Worm (Caenorhabditis elegans): Measurements from ENCODE around the gene rol-3.

rol-3 gene

DNA sequence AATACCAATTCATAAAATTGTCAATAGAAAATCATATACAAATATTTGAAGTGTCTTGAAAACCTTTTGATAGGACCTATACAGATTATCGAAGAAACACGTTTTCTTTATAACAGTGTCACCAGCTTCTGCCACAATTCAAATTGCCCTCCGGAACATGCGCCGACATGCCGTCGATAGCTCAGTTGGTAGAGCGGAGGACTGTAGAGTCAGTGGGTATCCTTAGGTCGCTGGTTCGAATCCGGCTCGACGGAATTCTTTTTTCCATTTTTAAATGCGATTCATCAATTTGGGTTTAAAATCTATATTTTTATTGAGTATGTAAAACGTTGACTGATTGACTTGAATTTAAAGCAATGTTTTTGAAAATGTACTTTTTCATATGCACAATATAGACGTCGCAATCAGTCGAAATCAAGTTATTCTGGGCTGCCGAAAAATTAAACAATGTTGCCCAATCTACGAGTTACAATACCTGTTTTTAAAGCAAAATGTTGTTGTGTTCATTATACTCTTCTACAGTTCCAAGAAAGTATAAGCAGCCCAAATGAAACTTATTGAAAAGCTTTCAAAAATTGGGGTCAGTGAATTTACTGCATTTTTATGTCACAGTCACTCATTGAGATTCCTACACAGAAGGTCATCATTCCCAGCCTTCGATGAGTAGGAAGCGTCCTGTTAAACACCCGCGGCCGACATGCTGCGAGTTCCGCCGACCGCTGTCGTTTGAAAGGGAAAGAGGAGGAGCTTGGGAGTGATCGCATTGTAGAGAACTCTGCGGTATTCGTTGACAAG lies 9.3 kb upstream of the rol-3 start (continued):
- TF ChIP-seq elt-2 (tag; optimal IDR thresholded peaks at IDR 0.05): peak; percentile 90
- no peak for TF ChIP-seq nhr-28 (tag; optimal IDR thresholded peaks at IDR 0.05)
- TF ChIP-seq nhr-84 (tag; optimal IDR thresholded peaks at IDR 0.05): no peak
- peak; percentile 92 for TF ChIP-seq nhr-85 (tag)
- peak; percentile 81 for TF ChIP-seq lin-39 (tag; optimal IDR thresholded peaks at IDR 0.05)
- no peak for TF ChIP-seq tlp-1 (tag; optimal IDR thresholded peaks at IDR 0.05)
- no peak for TF ChIP-seq fkh-8 (tag; optimal IDR thresholded peaks at IDR 0.05)
- TF ChIP-seq nhr-76 (tag; optimal IDR thresholded peaks at IDR 0.05): peak; percentile 6
- TF ChIP-seq nhr-71 (tag; optimal IDR thresholded peaks at IDR 0.05): peak; percentile 90
- TF ChIP-seq aly-2 (tag; optimal IDR thresholded peaks at IDR 0.05): peak; percentile 73
- TF ChIP-seq nhr-11 (tag; optimal IDR thresholded peaks at IDR 0.05): no peak
- TF ChIP-seq pag-3 (tag; optimal IDR thresholded peaks at IDR 0.05; ENCODE audit: borderline replicate concordance, insufficient read depth): no peak
- TF ChIP-seq snu-23 (GFP tag; optimal IDR thresholded peaks at IDR 0.05): peak; percentile 81
- TF ChIP-seq grh-1 (GFP tag; IDR thresholded peaks at IDR 0.05): peak; percentile 66; the same call in 1 of the 2 replicates
- TF ChIP-seq dpl-1 (GFP tag; optimal IDR thresholded peaks at IDR 0.05): peak in 2 of 3 experiments; percentile 19 to 24
- peak in 1 of 2 experiments; percentile 62 for TF ChIP-seq lin-35 (GFP tag; optimal IDR thresholded peaks at IDR 0.05)
- peak; percentile 95 for TF ChIP-seq rnt-1 (tag; optimal IDR thresholded peaks at IDR 0.05)
- TF ChIP-seq C34B4.2 (tag; optimal IDR thresholded peaks at IDR 0.05): no peak
- TF ChIP-seq irx-1 (tag; optimal IDR thresholded peaks at IDR 0.05): peak; percentile 66
- no peak for TF ChIP-seq ceh-88 (GFP tag; IDR thresholded peaks at IDR 0.05)
- no peak for TF ChIP-seq sox-4 (tag; optimal IDR thresholded peaks at IDR 0.05)
- no peak for TF ChIP-seq lin-15B (tag; optimal IDR thresholded peaks at IDR 0.05)
- TF ChIP-seq blmp-1 (tag; optimal IDR thresholded peaks at IDR 0.05): no peak
- TF ChIP-seq alr-1 (tag; optimal IDR thresholded peaks at IDR 0.05; ENCODE audit: borderline replicate concordance): no peak
- TF ChIP-seq efl-1 (optimal IDR thresholded peaks at IDR 0.05): peak; percentile 38 to 66
- TF ChIP-seq efl-1 (GFP tag; optimal IDR thresholded peaks at IDR 0.05 in 1 of 2): peak in 1 of 2 experiments; percentile 97
- no peak for TF ChIP-seq hlh-17 (GFP tag; optimal IDR thresholded peaks at IDR 0.05; ENCODE audit: borderline replicate concordance)
- no peak for TF ChIP-seq vab-15 (tag; optimal IDR thresholded peaks at IDR 0.05)
- peak; percentile 19 for TF ChIP-seq C04F5.9 (tag; optimal IDR thresholded peaks at IDR 0.05)
- no peak for TF ChIP-seq unc-86 (tag; optimal IDR thresholded peaks at IDR 0.05)
- TF ChIP-seq elt-3 (tag; optimal IDR thresholded peaks at IDR 0.05): peak in 3 of 6 experiments; percentile 50 to 76 (median 67)
- TF ChIP-seq Y116A8C.19 (tag; optimal IDR thresholded peaks at IDR 0.05; ENCODE audit: borderline replicate concordance): no peak
- TF ChIP-seq efl-3 (GFP tag; optimal IDR thresholded peaks at IDR 0.05): peak; percentile 36

DNA sequence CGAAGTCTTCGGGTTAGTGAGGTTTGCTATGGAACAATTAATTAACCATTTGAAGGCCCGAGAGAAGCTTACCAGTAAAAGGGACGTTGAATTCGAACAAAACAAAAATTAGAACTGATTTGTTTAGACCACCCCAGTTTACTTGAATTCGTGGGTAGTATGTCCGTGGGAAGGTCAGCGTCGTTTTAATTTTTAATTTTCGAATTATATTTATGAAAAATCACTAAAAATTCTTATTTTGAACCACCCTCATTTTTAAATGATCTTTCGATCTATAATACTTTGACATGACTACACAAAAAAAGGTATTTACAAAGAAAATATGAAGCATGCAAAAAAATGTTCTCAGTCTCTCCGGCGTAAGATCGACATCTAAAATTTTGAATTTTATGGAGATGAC lies 7.2 kb upstream of the rol-3 start, which contains the start of gene C16D9.5:
Gene C16D9.5, minus strand, starts transcription at position 101 of the 400 bp plus-strand sequence.
- TF ChIP-seq efl-3 (GFP tag; optimal IDR thresholded peaks at IDR 0.05) (no peak), rnt-1 (tag; optimal IDR thresholded peaks at IDR 0.05) (no peak), hlh-17 (GFP tag; optimal IDR thresholded peaks at IDR 0.05; ENCODE audit: borderline replicate concordance) (no peak), fkh-10 (GFP tag; optimal IDR thresholded peaks at IDR 0.05) (no peak), snpc-4 (tag; optimal IDR thresholded peaks at IDR 0.05) (no peak), egl-13 (tag; optimal IDR thresholded peaks at IDR 0.05) (no peak), nhr-76 (tag; optimal IDR thresholded peaks at IDR 0.05) (no peak), sox-4 (tag; optimal IDR thresholded peaks at IDR 0.05) (no peak), hpl-2 (GFP tag; optimal IDR thresholded peaks at IDR 0.05) (no peak), jun-1 (tag; optimal IDR thresholded peaks at IDR 0.05) (no peak), nhr-20 (tag; optimal IDR thresholded peaks at IDR 0.05) (no peak), swsn-7 (tag; optimal IDR thresholded peaks at IDR 0.05) (no peak), pax-3 (tag; optimal IDR thresholded peaks at IDR 0.05) (no peak), nhr-77 (tag; optimal IDR thresholded peaks at IDR 0.05) (no peak), fos-1 (tag; optimal IDR thresholded peaks at IDR 0.05) (no peak), nhr-47 (tag; optimal IDR thresholded peaks at IDR 0.05) (no peak), ets-5 (GFP tag; IDR thresholded peaks at IDR 0.05) (no peak), mab-9 (GFP tag; IDR thresholded peaks at IDR 0.05) (no peak), zag-1 (tag; optimal IDR thresholded peaks at IDR 0.05) (no peak)
